Worm (Caenorhabditis elegans) whole organism, L3 larva: ENCODE data around the gene npr-36.

ENCODE experiments used
- R02D3.7 ChIP-seq: fragments of 150-350 bp; optimal IDR thresholded peaks from 2 replicates; lab custom pipeline; 2014; ENCODE audit warnings: missing biosample characterization, missing genetic modification characterization
- aly-2 ChIP-seq: fragments of 150-350 bp; optimal IDR thresholded peaks from 2 replicates; lab custom pipeline; 2014; ENCODE audit warnings: missing biosample characterization, missing genetic modification characterization
- ama-1 ChIP-seq: fragments of 150-350 bp; optimal IDR thresholded peaks from 2 replicates; lab custom pipeline; 2018
- ceh-16 ChIP-seq: sonication (generic microtip); optimal IDR thresholded peaks from 2 replicates; lab custom pipeline; 2017; ENCODE audit warnings: missing biosample characterization, missing genetic modification characterization
- ceh-9 ChIP-seq: sonication (generic microtip); optimal IDR thresholded peaks from 2 replicates; lab custom pipeline; 2018; ENCODE audit warnings: missing biosample characterization, missing genetic modification characterization
- elt-1 ChIP-seq: fragments of 150-350 bp; optimal IDR thresholded peaks from 2 replicates; lab custom pipeline; 2014; ENCODE audit warnings: missing biosample characterization, missing genetic modification characterization
- elt-2 ChIP-seq: sonication (generic microtip); optimal IDR thresholded peaks from 2 replicates; lab custom pipeline; 2016; ENCODE audit warnings: missing genetic modification reagents, mild to moderate bottlenecking, missing genetic modification characterization, missing compliant biosample characterization
- fkh-10 ChIP-seq: sonication (generic microtip); optimal IDR thresholded peaks from 2 replicates; lab custom pipeline; 2017; ENCODE audit warnings: missing biosample characterization, missing genetic modification reagents, missing genetic modification characterization
- fkh-2 ChIP-seq: fragments of 150-350 bp; optimal IDR thresholded peaks from 2 replicates; lab custom pipeline; 2014; ENCODE audit warnings: missing biosample characterization, missing genetic modification reagents, missing genetic modification characterization
- fos-1 ChIP-seq: fragments of 150-350 bp; optimal IDR thresholded peaks from 2 replicates; lab custom pipeline; 2014; ENCODE audit warnings: missing biosample characterization, missing genetic modification characterization
- hmg-11 ChIP-seq: sonication (generic microtip); optimal IDR thresholded peaks from 2 replicates; lab custom pipeline; 2016; ENCODE audit warnings: missing genetic modification characterization, missing compliant biosample characterization
- jun-1 ChIP-seq: fragments of 150-350 bp; optimal IDR thresholded peaks from 2 replicates; lab custom pipeline; 2014; ENCODE audit warnings: missing biosample characterization, missing genetic modification reagents, missing genetic modification characterization
- lin-15B ChIP-seq: fragments of 150-350 bp; optimal IDR thresholded peaks from 2 replicates; lab custom pipeline; 2014; ENCODE audit warnings: missing biosample characterization, missing genetic modification characterization
- lin-39 ChIP-seq: fragments of 150-350 bp; optimal IDR thresholded peaks from 2 replicates; lab custom pipeline; 2018; ENCODE audit warnings: missing biosample characterization, missing genetic modification reagents, missing genetic modification characterization
- mdl-1 ChIP-seq: fragments of 150-350 bp; optimal IDR thresholded peaks from 2 replicates; lab custom pipeline; 2014; ENCODE audit warnings: missing biosample characterization, missing genetic modification characterization
- mml-1 ChIP-seq: fragments of 150-350 bp; sonication (generic microtip); optimal IDR thresholded peaks from 3 replicates; lab custom pipeline; 2014; ENCODE audit warnings: missing biosample characterization, missing genetic modification characterization
- nfya-1 ChIP-seq: sonication (generic microtip); optimal IDR thresholded peaks from 2 replicates; lab custom pipeline; 2017; ENCODE audit warnings: missing genetic modification characterization, mild to moderate bottlenecking, missing compliant biosample characterization, antibody characterized with exemption, moderate library complexity; ENCODE audit not compliant: insufficient read depth
- nhr-11 ChIP-seq: fragments of 150-350 bp; optimal IDR thresholded peaks from 2 replicates; lab custom pipeline; 2014; ENCODE audit warnings: missing biosample characterization, missing genetic modification characterization
- nhr-23 ChIP-seq: fragments of 150-350 bp; optimal IDR thresholded peaks from 2 replicates; lab custom pipeline; 2014; ENCODE audit warnings: missing biosample characterization, missing genetic modification reagents, missing genetic modification characterization
- nhr-25 ChIP-seq: sonication (generic microtip); optimal IDR thresholded peaks from 2 replicates; lab custom pipeline; 2017; ENCODE audit warnings: missing biosample characterization, missing genetic modification characterization
- nhr-28 ChIP-seq: fragments of 150-350 bp; optimal IDR thresholded peaks from 2 replicates; lab custom pipeline; 2014; ENCODE audit warnings: missing biosample characterization, missing genetic modification characterization
- nhr-67 ChIP-seq: fragments of 150-350 bp; optimal IDR thresholded peaks from 2 replicates; lab custom pipeline; 2014; ENCODE audit warnings: missing biosample characterization, missing genetic modification characterization
- nhr-76 ChIP-seq: fragments of 150-350 bp; sonication (generic microtip); optimal IDR thresholded peaks from 5 replicates; lab custom pipeline; 2014; ENCODE audit warnings: missing biosample characterization, missing genetic modification characterization
- pha-4 ChIP-seq: fragments of 150-350 bp; optimal IDR thresholded peaks from 2 replicates; lab custom pipeline; 2014; ENCODE audit warnings: missing biosample characterization, missing genetic modification reagents, missing genetic modification characterization
- pqm-1 ChIP-seq: fragments of 150-350 bp; optimal IDR thresholded peaks from 2 replicates; lab custom pipeline; 2017; ENCODE audit warnings: missing biosample characterization, missing genetic modification characterization, inconsistent platforms
- sea-2 ChIP-seq: fragments of 150-350 bp; sonication (generic microtip); optimal IDR thresholded peaks from 4 replicates; lab custom pipeline; 2014; ENCODE audit warnings: missing biosample characterization, missing genetic modification reagents, missing genetic modification characterization
- snpc-4 ChIP-seq: fragments of 150-350 bp; optimal IDR thresholded peaks from 2 replicates; lab custom pipeline; 2014; ENCODE audit warnings: missing biosample characterization, missing genetic modification characterization
- tbx-2 ChIP-seq: sonication (generic microtip); optimal IDR thresholded peaks from 2 replicates; lab custom pipeline; 2016; ENCODE audit warnings: mild to moderate bottlenecking, missing genetic modification characterization, missing compliant biosample characterization
- unc-62 ChIP-seq: fragments of 150-350 bp; sonication (generic microtip); optimal IDR thresholded peaks from 4 replicates; lab custom pipeline; 2014; ENCODE audit warnings: missing biosample characterization, missing genetic modification reagents, missing genetic modification characterization
- ztf-11 ChIP-seq: fragments of 150-350 bp; optimal IDR thresholded peaks from 2 replicates; lab custom pipeline; 2014; ENCODE audit warnings: missing biosample characterization, missing genetic modification characterization
- ztf-4 ChIP-seq: fragments of 150-350 bp; optimal IDR thresholded peaks from 2 replicates; lab custom pipeline; 2014; ENCODE audit warnings: missing biosample characterization, missing genetic modification characterization

Gene npr-36

DNA sequence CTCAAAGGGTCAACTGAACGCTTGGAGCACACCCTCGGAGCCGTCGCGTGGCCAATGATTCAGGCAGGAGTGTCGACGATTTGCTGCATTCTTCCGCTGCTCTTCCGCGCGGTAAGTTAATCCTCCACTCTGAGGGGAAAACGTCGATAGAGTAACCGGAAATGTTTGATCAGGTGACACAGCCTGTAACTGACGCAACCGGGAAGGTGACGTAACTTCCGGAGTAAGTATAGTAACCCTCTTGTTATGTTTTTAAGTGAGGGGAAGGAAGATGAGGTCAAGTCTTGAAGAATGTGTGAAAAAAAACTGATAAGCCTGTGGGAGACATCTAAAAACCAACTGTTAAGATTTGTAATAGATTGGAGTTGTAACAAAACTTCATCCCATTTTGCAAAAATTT lies 34.6 kb upstream of the npr-36 start:
- no peak for TF ChIP-seq ztf-11 (tag; lab: Kevin White, UChicago)
- no peak for TF ChIP-seq nhr-28 (tag; lab: Kevin White, UChicago)
- TF ChIP-seq mdl-1 (tag; lab: Kevin White, UChicago) = no peak
- no peak for TF ChIP-seq tbx-2
- no peak for TF ChIP-seq lin-15B (tag; lab: Kevin White, UChicago)
- no peak for TF ChIP-seq mml-1 (tag; lab: Kevin White, UChicago)
- no peak for TF ChIP-seq ztf-4 (tag; lab: Kevin White, UChicago)
- no peak for TF ChIP-seq fkh-10

DNA sequence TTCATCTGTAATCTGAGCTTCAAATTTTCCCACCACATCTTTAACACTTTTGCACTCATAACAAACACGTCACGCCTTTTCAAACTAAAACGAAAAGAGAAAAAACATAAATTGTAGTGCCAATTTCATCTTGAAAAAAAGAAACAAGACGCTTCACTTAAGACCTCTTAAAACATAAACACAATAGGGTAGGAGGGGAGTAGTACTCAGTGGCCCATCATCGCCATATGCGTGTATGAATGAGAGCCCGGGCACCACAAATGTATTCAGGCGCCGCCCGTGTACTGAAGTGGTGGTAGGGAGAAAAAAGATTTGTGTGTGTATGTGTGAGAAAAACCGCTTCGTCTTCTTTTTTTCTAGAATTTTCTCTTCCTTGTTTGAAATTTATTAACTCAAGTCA lies 32.3 kb upstream of the npr-36 start:
- TF ChIP-seq snpc-4 (no peak), fos-1 (tag; lab: Kevin White, UChicago) (no peak), fkh-10 (peak; percentile 10), ama-1 (lab: Kevin White, UChicago) (no peak), aly-2 (tag; lab: Kevin White, UChicago) (no peak)

DNA sequence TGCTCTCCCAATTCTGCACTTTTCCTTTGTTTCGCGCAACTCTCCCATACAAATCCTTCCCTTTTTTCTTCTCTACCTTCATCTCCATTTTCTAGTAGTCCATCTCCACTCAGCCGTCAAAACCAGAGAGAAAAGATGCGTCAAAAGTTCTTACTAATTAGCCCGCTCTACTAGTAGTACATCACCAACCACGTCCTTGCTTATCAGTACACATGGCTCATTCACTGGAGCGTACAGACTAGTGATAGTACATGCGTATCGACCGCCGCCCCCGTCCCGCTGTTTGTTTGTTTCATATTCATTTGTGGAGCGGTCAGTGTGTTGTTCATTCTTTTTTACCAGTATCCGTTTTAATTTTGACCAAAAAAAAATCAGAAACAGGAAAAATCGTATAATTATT lies 30.5 kb upstream of the npr-36 start:
- TF ChIP-seq nhr-67 (tag; lab: Kevin White, UChicago) (no peak), nhr-76 (tag; lab: Kevin White, UChicago) (no peak), elt-2 (peak; percentile 24)
- TF ChIP-seq, all 47 proteins: peak for 1

DNA sequence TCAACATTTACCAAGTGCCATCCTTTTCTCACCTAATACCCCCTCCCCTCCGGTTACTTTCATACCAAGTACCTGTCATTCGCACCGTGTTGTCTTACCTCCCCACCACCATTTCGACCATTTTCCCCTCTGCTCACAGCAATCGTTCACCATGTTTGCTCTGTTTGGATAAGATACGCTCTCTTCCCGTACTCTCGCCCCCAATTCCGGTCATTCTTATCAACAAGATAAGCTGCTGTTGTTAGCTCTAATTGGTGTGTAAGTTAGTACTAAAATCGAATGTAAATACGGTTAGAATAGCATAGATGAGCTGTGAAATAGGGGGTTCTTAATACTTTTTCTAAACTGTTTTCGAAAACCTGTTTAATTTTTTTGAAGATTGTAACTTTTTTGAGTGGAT lies 29.0 kb upstream of the npr-36 start:
- no peak for TF ChIP-seq ceh-16 (tag; lab: Kevin White, UChicago)
- peak; percentile 49 for TF ChIP-seq pha-4 (tag; lab: Kevin White, UChicago)
- TF ChIP-seq elt-2 = no peak
- no peak for TF ChIP-seq unc-62 (GFP tag; lab: Kevin White, UChicago)
- TF ChIP-seq lin-39 (tag; lab: Kevin White, UChicago) = no peak
- TF ChIP-seq mml-1 (tag; lab: Kevin White, UChicago) = no peak
- no peak for TF ChIP-seq nhr-76 (tag; lab: Kevin White, UChicago)

DNA sequence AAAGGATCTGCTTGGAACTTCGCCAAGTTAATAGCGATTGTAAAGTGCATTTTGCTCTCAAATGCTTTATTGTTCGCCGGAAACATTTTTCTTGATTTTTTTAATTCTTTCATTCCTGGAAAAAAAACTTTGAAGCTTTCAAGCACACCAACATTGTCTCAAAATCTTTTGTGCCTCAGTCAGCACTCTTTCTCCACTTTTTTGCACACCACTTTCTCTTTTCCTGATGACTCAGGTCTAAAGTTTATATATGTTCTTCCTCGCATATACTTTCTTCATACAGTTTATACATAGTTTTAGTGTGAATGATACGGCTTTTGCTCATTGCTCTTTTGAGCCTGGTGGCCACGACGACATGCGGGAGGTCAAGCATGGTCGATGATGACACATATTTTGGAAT lies 25.8 kb upstream of the npr-36 start, which contains the start of gene C53C11.5:
C53C11.5 (plus strand) TSS at position 301 of the 400 bp plus-strand sequence.
- TF ChIP-seq nhr-28 (tag; lab: Kevin White, UChicago) (no peak), pqm-1 (tag; lab: Kevin White, UChicago) (no peak), nhr-23 (tag; lab: Kevin White, UChicago) (no peak), fos-1 (tag; lab: Kevin White, UChicago) (no peak), ama-1 (lab: Kevin White, UChicago) (no peak), nhr-25 (tag; lab: Kevin White, UChicago) (no peak), nfya-1 (tag; lab: Kevin White, UChicago) (no peak), ztf-4 (tag; lab: Kevin White, UChicago) (no peak), pha-4 (tag; lab: Kevin White, UChicago) (no peak), aly-2 (tag; lab: Kevin White, UChicago) (no peak), fkh-2 (tag; lab: Kevin White, UChicago) (no peak), ceh-16 (tag; lab: Kevin White, UChicago) (no peak)

DNA sequence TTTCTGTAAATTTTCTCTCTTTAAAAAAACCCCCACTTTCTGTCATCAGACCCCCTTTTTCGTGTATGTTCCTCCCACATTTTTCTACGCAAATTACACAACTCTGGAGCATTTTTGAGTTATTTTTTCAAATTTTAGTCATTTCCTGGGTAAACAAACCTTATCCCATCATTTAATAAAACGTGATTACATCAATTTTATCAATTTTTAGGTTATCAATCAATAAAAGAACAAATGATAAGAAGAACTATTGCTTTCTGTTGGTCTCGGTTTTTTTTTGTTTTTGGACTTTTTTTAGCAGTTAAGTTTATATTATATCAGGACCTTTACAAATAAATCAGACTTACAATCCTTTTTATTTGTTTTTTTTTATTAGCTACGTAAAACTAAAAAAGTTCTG lies 23.2 kb upstream of the npr-36 start, which contains the start of gene C53C11.2:
C53C11.2 (plus strand) TSS at position 284 of the 400 bp plus-strand sequence.
- TF ChIP-seq mdl-1 (tag; lab: Kevin White, UChicago) = no peak
- peak; percentile 25 for TF ChIP-seq pha-4 (tag; lab: Kevin White, UChicago)
- peak; percentile 62 for TF ChIP-seq pqm-1 (tag; lab: Kevin White, UChicago)
- peak; percentile 68 for TF ChIP-seq elt-2

DNA sequence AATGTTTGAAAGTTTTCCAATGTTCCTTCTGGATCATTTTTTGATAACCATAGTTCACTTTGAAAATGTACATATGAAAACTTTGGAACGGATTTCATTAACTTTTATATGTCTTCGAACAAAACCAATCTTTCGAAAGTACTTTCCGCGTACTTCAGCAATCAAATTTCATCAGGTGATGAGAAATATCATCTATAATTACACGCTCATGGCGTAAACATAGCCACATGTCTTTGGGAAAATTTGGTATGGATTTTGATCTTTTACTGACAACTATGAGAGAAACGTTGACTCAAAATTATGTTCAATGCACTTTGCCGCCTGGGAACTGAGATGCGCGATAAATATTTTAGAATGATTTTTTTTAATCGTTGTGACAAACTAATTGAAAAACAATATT lies 20.6 kb upstream of the npr-36 start:
- TF ChIP-seq jun-1 (tag; lab: Kevin White, UChicago) (no peak), R02D3.7 (tag; lab: Kevin White, UChicago) (no peak), nhr-25 (tag; lab: Kevin White, UChicago) (no peak), mml-1 (tag; lab: Kevin White, UChicago) (no peak), nhr-11 (tag; lab: Kevin White, UChicago) (no peak), ceh-16 (tag; lab: Kevin White, UChicago) (no peak), pha-4 (tag; lab: Kevin White, UChicago) (no peak), hmg-11 (tag; lab: Kevin White, UChicago) (no peak), sea-2 (GFP tag; lab: Kevin White, UChicago) (no peak), pqm-1 (tag; lab: Kevin White, UChicago) (no peak), ceh-9 (tag; lab: Kevin White, UChicago) (no peak), elt-1 (no peak), nhr-76 (tag; lab: Kevin White, UChicago) (no peak), lin-15B (tag; lab: Kevin White, UChicago) (no peak), fos-1 (tag; lab: Kevin White, UChicago) (no peak)
